Fruit fly (Drosophila melanogaster) whole organism, wandering third instar larva: ENCODE results near the gene LanB1.

Source experiments
- CG9705 ChIP-seq: fragments of 200-800 bp; sonication (Bioruptor generic); optimal IDR thresholded peaks from 2 replicates; lab custom pipeline; 2018; ENCODE audit warnings: missing biosample characterization, mild to moderate bottlenecking, missing genetic modification characterization
- CrebA ChIP-seq: fragments of 200-800 bp; sonication (Bioruptor generic); optimal IDR thresholded peaks from 2 replicates; lab custom pipeline; 2016; ENCODE audit warnings: missing biosample characterization, mild to moderate bottlenecking, missing genetic modification characterization, borderline replicate concordance
- Dfd ChIP-seq: fragments of >200 bp; optimal IDR thresholded peaks from 2 replicates; lab custom pipeline; 2017; ENCODE audit warnings: missing biosample characterization, missing genetic modification characterization
- Dif ChIP-seq: fragments of 200-275, 200-300 bp; sonication (Bioruptor generic); optimal IDR thresholded peaks from 2 replicates; lab custom pipeline; 2018; ENCODE audit warnings: missing biosample characterization, missing genetic modification characterization; ENCODE audit not compliant: partially characterized antibody
- HLH106 ChIP-seq: fragments of 200-800 bp; optimal IDR thresholded peaks from 3 replicates; lab custom pipeline; 2019; ENCODE audit warnings: missing biosample characterization, mild to moderate bottlenecking, missing genetic modification characterization, moderate library complexity
- Hr78 ChIP-seq: fragments of >200 bp; optimal IDR thresholded peaks from 2 replicates; lab custom pipeline; 2017; ENCODE audit warnings: missing biosample characterization, missing genetic modification characterization
- Hr83 ChIP-seq: fragments of 200-300 bp; sonication (Bioruptor generic); optimal IDR thresholded peaks from 2 replicates; lab custom pipeline; 2016; ENCODE audit warnings: missing biosample characterization, mild to moderate bottlenecking, missing genetic modification characterization, moderate library complexity; ENCODE audit not compliant: poor library complexity, severe bottlenecking
- Jra ChIP-seq: sonication (Bioruptor generic); optimal IDR thresholded peaks from 2 replicates; lab custom pipeline; 2016; ENCODE audit warnings: missing biosample characterization, missing genetic modification characterization
- Mio ChIP-seq: sonication (Bioruptor generic); optimal IDR thresholded peaks from 2 replicates; lab custom pipeline; 2016; ENCODE audit warnings: missing biosample characterization, missing genetic modification characterization
- N ChIP-seq: fragments of >200 bp; optimal IDR thresholded peaks from 2 replicates; lab custom pipeline; 2018; ENCODE audit warnings: missing biosample characterization, missing external identifiers, missing genetic modification characterization
- OdsH ChIP-seq: fragments of 200-800 bp; sonication (Bioruptor generic); optimal IDR thresholded peaks from 2 replicates; lab custom pipeline; 2016; ENCODE audit warnings: missing biosample characterization, mild to moderate bottlenecking, missing genetic modification characterization
- Rel ChIP-seq, 2 experiments: fragments of 200-800 bp; sonication (Bioruptor generic) in 1 of 2; optimal IDR thresholded peaks; 2 replicates in 1 of 2; 3 replicates in 1 of 2; lab custom pipeline; 2016 to 2019; ENCODE audit warnings: mild to moderate bottlenecking in 2 of 2, missing biosample characterization in 2 of 2, missing genetic modification characterization in 2 of 2, moderate library complexity in 1 of 2
- Vsx2 ChIP-seq: fragments of 200-300, 225-300 bp; sonication (Bioruptor generic); optimal IDR thresholded peaks from 2 replicates; lab custom pipeline; 2018; ENCODE audit warnings: missing biosample characterization, missing genetic modification characterization; ENCODE audit not compliant: partially characterized antibody
- br ChIP-seq: fragments of 200-800 bp; sonication (Bioruptor generic); optimal IDR thresholded peaks from 2 replicates; lab custom pipeline; 2016; ENCODE audit warnings: missing biosample characterization, missing genetic modification characterization
- dl ChIP-seq, 2 experiments: fragments of 175-275, 200-275 bp in 1 of 2; fragments of 200-275 bp in 1 of 2; sonication (Bioruptor generic); optimal IDR thresholded peaks; lab custom pipeline; 2018; ENCODE audit warnings: mild to moderate bottlenecking in 2 of 2, missing biosample characterization in 2 of 2, missing genetic modification characterization in 2 of 2, moderate library complexity in 2 of 2; ENCODE audit not compliant: partially characterized antibody in 2 of 2, insufficient read depth in 1 of 2
- dsf ChIP-seq: sonication (Bioruptor generic); optimal IDR thresholded peaks from 2 replicates; lab custom pipeline; 2016; ENCODE audit warnings: missing biosample characterization, missing genetic modification characterization, borderline replicate concordance
- ey ChIP-seq: fragments of 200-800 bp; sonication (Bioruptor generic); optimal IDR thresholded peaks from 2 replicates; lab custom pipeline; 2016; ENCODE audit warnings: missing biosample characterization, missing genetic modification characterization
- foxo ChIP-seq, 2 experiments: fragments of 200-800 bp; sonication (Bioruptor generic); optimal IDR thresholded peaks; 2 replicates in 1 of 2; 3 replicates in 1 of 2; lab custom pipeline; 2016 to 2017; ENCODE audit warnings: missing biosample characterization in 2 of 2, missing genetic modification characterization in 2 of 2
- fru ChIP-seq: fragments of 200-800 bp; sonication (Bioruptor generic); optimal IDR thresholded peaks from 3 replicates; lab custom pipeline; 2016; ENCODE audit warnings: missing biosample characterization, mild to moderate bottlenecking, missing genetic modification characterization
- h ChIP-seq: fragments of 200-800 bp; sonication (Bioruptor generic); optimal IDR thresholded peaks from 3 replicates; lab custom pipeline; 2016; ENCODE audit warnings: missing biosample characterization, mild to moderate bottlenecking, missing genetic modification characterization
- jim ChIP-seq: fragments of 175-275, 200-325 bp; sonication (Bioruptor generic); optimal IDR thresholded peaks from 2 replicates; lab custom pipeline; 2016; ENCODE audit warnings: missing biosample characterization, mild to moderate bottlenecking, missing genetic modification characterization
- lola ChIP-seq: fragments of >200 bp; optimal IDR thresholded peaks from 2 replicates; lab custom pipeline; 2017; ENCODE audit warnings: missing biosample characterization, missing genetic modification characterization
- pan ChIP-seq: fragments of >200 bp; optimal IDR thresholded peaks from 2 replicates; lab custom pipeline; 2017
- psq ChIP-seq: fragments of 200-800 bp; sonication (Bioruptor generic); optimal IDR thresholded peaks from 3 replicates; lab custom pipeline; 2017; ENCODE audit warnings: missing biosample characterization, mild to moderate bottlenecking, missing genetic modification characterization, moderate library complexity
- rgr ChIP-seq: fragments of 200-800 bp; sonication (Bioruptor generic); optimal IDR thresholded peaks from 3 replicates; lab custom pipeline; 2016; ENCODE audit warnings: missing biosample characterization, mild to moderate bottlenecking, missing genetic modification characterization
- sage ChIP-seq: fragments of 200-800 bp; sonication (Bioruptor generic); optimal IDR thresholded peaks from 2 replicates; lab custom pipeline; 2016; ENCODE audit warnings: missing biosample characterization, mild to moderate bottlenecking, missing genetic modification characterization
- sv ChIP-seq: fragments of 200-800 bp; sonication (Bioruptor generic); optimal IDR thresholded peaks from 3 replicates; lab custom pipeline; 2016; ENCODE audit warnings: missing biosample characterization, missing genetic modification characterization
- tai ChIP-seq: sonication (Bioruptor generic); optimal IDR thresholded peaks from 2 replicates; lab custom pipeline; 2016; ENCODE audit warnings: missing biosample characterization, missing genetic modification characterization
- usp ChIP-seq: fragments of >200 bp; optimal IDR thresholded peaks from 2 replicates; lab custom pipeline; 2017; ENCODE audit warnings: missing biosample characterization, missing genetic modification characterization
- woc ChIP-seq: sonication (Bioruptor generic); optimal IDR thresholded peaks from 2 replicates; lab custom pipeline; 2016; ENCODE audit warnings: missing biosample characterization, mild to moderate bottlenecking, missing genetic modification characterization

Gene LanB1

dm6 chr2L:7777979-7778692 lies 33.1 kb upstream of the LanB1 start, which contains the start of gene CG7179:
CG7179 (minus strand) TSS chr2L:7778029.
- TF ChIP-seq OdsH: no peak
- no peak for TF ChIP-seq CrebA
- TF ChIP-seq br (GFP tag; lab: Kevin White, UChicago): no peak
- no peak for TF ChIP-seq Dfd (GFP tag; lab: Kevin White, UChicago)
- TF ChIP-seq Vsx2: no peak
- no peak for TF ChIP-seq Jra (GFP tag; lab: Kevin White, UChicago)
- no peak for TF ChIP-seq Dif (GFP tag; lab: Kevin White, UChicago)

dm6 chr2L:7779785-7780184 lies 31.5 kb upstream of the LanB1 start, which contains the start of gene Uro:
Uro (plus strand) TSS chr2L:7780085.
- no peak for TF ChIP-seq woc (GFP tag; lab: Kevin White, UChicago)
- TF ChIP-seq dl (GFP tag; optimal IDR thresholded peaks at IDR 0.05; lab: Kevin White, UChicago; ENCODE audit: insufficient read depth in 1 of 2, partially characterized antibody in 2 of 2): no peak
- no peak for TF ChIP-seq rgr (GFP tag; lab: Kevin White, UChicago)
- no peak for TF ChIP-seq tai (GFP tag; lab: Kevin White, UChicago)
- TF ChIP-seq Mio: no peak
- no peak for TF ChIP-seq CG9705 (GFP tag; lab: Kevin White, UChicago)
- no peak for TF ChIP-seq Rel (GFP tag; optimal IDR thresholded peaks at IDR 0.05; lab: Kevin White, UChicago)
- TF ChIP-seq Rel (tag; optimal IDR thresholded peaks at IDR 0.05; lab: Kevin White, UChicago): no peak
- TF ChIP-seq Hr78 (GFP tag; lab: Kevin White, UChicago): no peak
- no peak for TF ChIP-seq jim (GFP tag; lab: Kevin White, UChicago)
- no peak for TF ChIP-seq Vsx2
- no peak for TF ChIP-seq sv (GFP tag; lab: Kevin White, UChicago)
- TF ChIP-seq fru (GFP tag; lab: Kevin White, UChicago): no peak
- no peak for TF ChIP-seq CrebA
- TF ChIP-seq usp (GFP tag; lab: Kevin White, UChicago): no peak
- no peak for TF ChIP-seq HLH106 (tag; lab: Kevin White, UChicago)
- no peak for TF ChIP-seq br (GFP tag; lab: Kevin White, UChicago)

dm6 chr2L:7781165-7781564 lies 30.1 kb upstream of the LanB1 start, which contains the start of gene CG7164:
CG7164 (plus strand) TSS chr2L:7781465.
- no peak for TF ChIP-seq psq (GFP tag; lab: Kevin White, UChicago)
- no peak for TF ChIP-seq Dfd (GFP tag; lab: Kevin White, UChicago)
- no peak for TF ChIP-seq lola (GFP tag; lab: Kevin White, UChicago)
- TF ChIP-seq usp (GFP tag; lab: Kevin White, UChicago): no peak
- TF ChIP-seq pan: no peak
- TF ChIP-seq dsf (GFP tag; lab: Kevin White, UChicago): no peak
- TF ChIP-seq, all 38 proteins: peak for 0

dm6 chr2L:7782788-7783401 lies 28.3 kb upstream of the LanB1 start, which contains the start of gene Brd7-9:
Brd7-9 (plus strand) TSS chr2L:7782865.
- TF ChIP-seq Jra (GFP tag; lab: Kevin White, UChicago): peak; percentile 6
- TF ChIP-seq CrebA: no peak
- TF ChIP-seq ey (GFP tag; lab: Kevin White, UChicago): peak; percentile 56
- peak in 1 of 2 experiments; percentile 74 for TF ChIP-seq foxo (GFP tag; optimal IDR thresholded peaks at IDR 0.05; lab: Kevin White, UChicago)
- no peak for TF ChIP-seq woc (GFP tag; lab: Kevin White, UChicago)
- peak; percentile 57 for TF ChIP-seq HLH106 (tag; lab: Kevin White, UChicago)
- no peak for TF ChIP-seq N
- peak; percentile 49 for TF ChIP-seq psq (GFP tag; lab: Kevin White, UChicago)
- peak; percentile 68 for TF ChIP-seq h
- peak; percentile 58 for TF ChIP-seq OdsH
- peak; percentile 58 for TF ChIP-seq fru (GFP tag; lab: Kevin White, UChicago)
- peak; percentile 24 for TF ChIP-seq sv (GFP tag; lab: Kevin White, UChicago)
- TF ChIP-seq Hr83: peak; percentile 61
- peak; percentile 66 for TF ChIP-seq rgr (GFP tag; lab: Kevin White, UChicago)
- no peak for TF ChIP-seq Hr78 (GFP tag; lab: Kevin White, UChicago)
- peak; percentile 8 for TF ChIP-seq Rel (GFP tag; optimal IDR thresholded peaks at IDR 0.05; lab: Kevin White, UChicago)
- TF ChIP-seq Rel (tag; optimal IDR thresholded peaks at IDR 0.05; lab: Kevin White, UChicago): no peak
- peak; percentile 56 for TF ChIP-seq sage
- no peak for TF ChIP-seq dl (GFP tag; optimal IDR thresholded peaks at IDR 0.05; lab: Kevin White, UChicago; ENCODE audit: insufficient read depth in 1 of 2, partially characterized antibody in 2 of 2)
- peak; percentile 52 for TF ChIP-seq br (GFP tag; lab: Kevin White, UChicago)
- TF ChIP-seq lola (GFP tag; lab: Kevin White, UChicago): no peak
